ENCODE assay signal across 2 worm cellular contexts in genomic region chrIV:9593456-9593855, ce11.
TF ChIP-seq lines count a peak whose summit lies in the region.

Gene spp-18, plus strand, starts transcription at chrIV:9593712.

TF ChIP-seq in whole organism, L1 larva, 84 proteins besides CTCF, POLR2A, EP300 and RAD21 (continued from another document):
- no peak for TF ChIP-seq jun-1 (tag; optimal IDR thresholded peaks at IDR 0.05; lab: Kevin White, UChicago)
- TF ChIP-seq fos-1 (tag; optimal IDR thresholded peaks at IDR 0.05; lab: Kevin White, UChicago), result no peak

TF ChIP-seq in whole organism, L4 larva, 104 proteins besides CTCF, POLR2A, EP300 and RAD21 (continued from another document):
- TF ChIP-seq ceh-28 (tag; optimal IDR thresholded peaks at IDR 0.05; lab: Kevin White, UChicago), result no peak
- no peak for TF ChIP-seq lir-3 (tag; optimal IDR thresholded peaks at IDR 0.05; lab: Kevin White, UChicago)
- no peak for TF ChIP-seq skn-1 (tag; optimal IDR thresholded peaks at IDR 0.05; lab: Kevin White, UChicago)
- peak; percentile 90 for TF ChIP-seq dmd-6 (GFP tag; IDR thresholded peaks at IDR 0.05; lab: Robert Waterston, UW)
- TF ChIP-seq pqm-1 (tag; optimal IDR thresholded peaks at IDR 0.05; lab: Kevin White, UChicago), result peak; percentile 91
- no peak for TF ChIP-seq dmd-9 (GFP tag; IDR thresholded peaks at IDR 0.05; lab: Robert Waterston, UW)
- TF ChIP-seq php-3 (GFP tag; IDR thresholded peaks at IDR 0.05; lab: Robert Waterston, UW), result no peak
- TF ChIP-seq ZK546.5 (tag; optimal IDR thresholded peaks at IDR 0.05; lab: Kevin White, UChicago), result no peak
- no peak for TF ChIP-seq hlh-30 (tag; optimal IDR thresholded peaks at IDR 0.05; lab: Kevin White, UChicago; ENCODE audit: insufficient read depth)
- no peak for TF ChIP-seq sdz-12 (GFP tag; optimal IDR thresholded peaks at IDR 0.05; lab: Kevin White, UChicago)
- TF ChIP-seq cey-2 (tag; optimal IDR thresholded peaks at IDR 0.05; lab: Kevin White, UChicago; ENCODE audit: borderline replicate concordance, insufficient read depth), result no peak
- no peak for TF ChIP-seq nhr-25 (tag; optimal IDR thresholded peaks at IDR 0.05; lab: Kevin White, UChicago; ENCODE audit: borderline replicate concordance, insufficient read depth)
- no peak for TF ChIP-seq saeg-2 (GFP tag; IDR thresholded peaks at IDR 0.05; lab: Robert Waterston, UW)
- TF ChIP-seq nhr-77 (tag; optimal IDR thresholded peaks at IDR 0.05; lab: Kevin White, UChicago), result peak; percentile 63
- TF ChIP-seq lin-15B (tag; optimal IDR thresholded peaks at IDR 0.05; lab: Kevin White, UChicago), result no peak
- TF ChIP-seq dmd-8 (GFP tag; IDR thresholded peaks at IDR 0.05; lab: Robert Waterston, UW), result no peak
- no peak for TF ChIP-seq unc-62 (GFP tag; optimal IDR thresholded peaks at IDR 0.05 in 1 of 2; lab: Kevin White, UChicago)
- no peak for TF ChIP-seq unc-62 (tag; optimal IDR thresholded peaks at IDR 0.05; lab: Kevin White, UChicago)
- TF ChIP-seq lin-38 (GFP tag; IDR thresholded peaks at IDR 0.05; lab: Robert Waterston, UW), result no peak
- TF ChIP-seq mdl-1 (tag; optimal IDR thresholded peaks at IDR 0.05; lab: Kevin White, UChicago), result peak in 1 of 2 experiments; percentile 50
- no peak for TF ChIP-seq gei-8 (GFP tag; optimal IDR thresholded peaks at IDR 0.05; lab: Kevin White, UChicago)
- TF ChIP-seq Y105C5A.15 (GFP tag; IDR thresholded peaks at IDR 0.05; lab: Robert Waterston, UW), result no peak
- TF ChIP-seq Y5F2A.4 (GFP tag; optimal IDR thresholded peaks at IDR 0.05; lab: Kevin White, UChicago), result no peak
- no peak for TF ChIP-seq nhr-237 (tag; optimal IDR thresholded peaks at IDR 0.05; lab: Kevin White, UChicago)
- no peak for TF ChIP-seq R02D3.7 (tag; optimal IDR thresholded peaks at IDR 0.05; lab: Kevin White, UChicago)
- peak; percentile 79 for TF ChIP-seq mxl-3 (GFP tag; optimal IDR thresholded peaks at IDR 0.05; lab: Kevin White, UChicago)
- no peak for TF ChIP-seq daf-12 (tag; optimal IDR thresholded peaks at IDR 0.05; lab: Kevin White, UChicago)
- TF ChIP-seq nhr-41 (GFP tag; IDR thresholded peaks at IDR 0.05; lab: Robert Waterston, UW), result no peak
- TF ChIP-seq lin-13 (GFP tag; optimal IDR thresholded peaks at IDR 0.05; lab: Kevin White, UChicago), result no peak
- TF ChIP-seq F37D6.2 (tag; optimal IDR thresholded peaks at IDR 0.05; lab: Kevin White, UChicago), result no peak
- no peak for TF ChIP-seq ceh-82 (tag; optimal IDR thresholded peaks at IDR 0.05; lab: Kevin White, UChicago)
- TF ChIP-seq attf-4 (tag; optimal IDR thresholded peaks at IDR 0.05; lab: Kevin White, UChicago), result no peak
- TF ChIP-seq daf-16 (GFP tag; optimal IDR thresholded peaks at IDR 0.05; lab: Kevin White, UChicago), result no peak
- peak; percentile 62 for TF ChIP-seq daf-16 (tag; optimal IDR thresholded peaks at IDR 0.05; lab: Kevin White, UChicago)
- no peak for TF ChIP-seq zip-11 (GFP tag; IDR thresholded peaks at IDR 0.05; lab: Robert Waterston, UW)
- no peak for TF ChIP-seq mxl-2 (GFP tag; conservative IDR thresholded peaks at IDR 0.05; lab: Robert Waterston, UW)
- TF ChIP-seq daf-8 (GFP tag; IDR thresholded peaks at IDR 0.05; lab: Robert Waterston, UW), result no peak
- TF ChIP-seq nhr-10 (tag; optimal IDR thresholded peaks at IDR 0.05; lab: Kevin White, UChicago), result no peak
- no peak for TF ChIP-seq duxl-1 (tag; optimal IDR thresholded peaks at IDR 0.05; lab: Kevin White, UChicago; ENCODE audit: poor library complexity)
- TF ChIP-seq F49E8.2 (tag; optimal IDR thresholded peaks at IDR 0.05; lab: Kevin White, UChicago; ENCODE audit: borderline replicate concordance), result no peak
- TF ChIP-seq F44E2.7 (GFP tag; IDR thresholded peaks at IDR 0.05; lab: Robert Waterston, UW), result no peak
- no peak for TF ChIP-seq ama-1 (optimal IDR thresholded peaks at IDR 0.05; lab: Kevin White, UChicago)
- no peak for TF ChIP-seq ceh-32 (tag; optimal IDR thresholded peaks at IDR 0.05; lab: Kevin White, UChicago; ENCODE audit: poor library complexity)
- TF ChIP-seq ceh-44 (GFP tag; IDR thresholded peaks at IDR 0.05; lab: Robert Waterston, UW), result no peak
- no peak for TF ChIP-seq T20F7.1 (GFP tag; optimal IDR thresholded peaks at IDR 0.05; lab: Kevin White, UChicago)
